Fruit fly (Drosophila melanogaster) whole organism, embryonic: Measurements from ENCODE around the gene Col4a1.
A peak's percentile ranks its signal among the peaks of the same experiment; 100 is the strongest.

ENCODE experiments used
- ATbp ChIP-seq: fragments of 200-800 bp; sonication (Bioruptor generic); optimal IDR thresholded peaks from 2 replicates; lab custom pipeline; 2017; ENCODE audit warnings: missing biosample characterization, mild to moderate bottlenecking, missing genetic modification characterization, missing genetic modification reagents
- Asciz ChIP-seq: fragments of 200-800 bp; sonication (Bioruptor generic); optimal IDR thresholded peaks from 2 replicates; lab custom pipeline; 2017; ENCODE audit warnings: missing biosample characterization, mild to moderate bottlenecking, missing genetic modification characterization, missing genetic modification reagents
- Atf-2 ChIP-seq: fragments of 200-800 bp; sonication (Bioruptor generic); optimal IDR thresholded peaks from 2 replicates; lab custom pipeline; 2016; ENCODE audit warnings: missing biosample characterization, missing genetic modification characterization
- CG10147 ChIP-seq: fragments of 200-800 bp; sonication (Bioruptor generic); optimal IDR thresholded peaks from 2 replicates; lab custom pipeline; 2019; ENCODE audit warnings: missing biosample characterization, mild to moderate bottlenecking, missing genetic modification characterization, moderate library complexity
- CG10543 ChIP-seq: fragments of 200-800 bp; sonication (Bioruptor generic); optimal IDR thresholded peaks from 3 replicates; lab custom pipeline; 2017; ENCODE audit warnings: missing biosample characterization, mild to moderate bottlenecking, missing genetic modification characterization, moderate library complexity
- CG11398 ChIP-seq: fragments of 200-800 bp; sonication (Bioruptor generic); optimal IDR thresholded peaks from 2 replicates; lab custom pipeline; 2016; ENCODE audit warnings: missing biosample characterization, missing genetic modification characterization
- CG11695 ChIP-seq: fragments of 200-800 bp; sonication (Bioruptor generic); IDR thresholded peaks from 3 replicates; pipeline ENCODE4 v1.3.6; 2022; ENCODE audit warnings: missing biosample characterization, missing genetic modification characterization
- CG12744 ChIP-seq: fragments of 200-800 bp; sonication (Bioruptor generic); optimal IDR thresholded peaks from 2 replicates; lab custom pipeline; 2016; ENCODE audit warnings: missing biosample characterization, missing genetic modification characterization
- CG14441 ChIP-seq: fragments of 200-800 bp; sonication (Bioruptor generic); IDR thresholded peaks from 2 replicates; pipeline ENCODE4 v1.3.6; 2022; ENCODE audit warnings: missing biosample characterization, missing genetic modification characterization
- CG2129 ChIP-seq: fragments of 200-800 bp; sonication (Bioruptor generic); IDR thresholded peaks from 2 replicates; pipeline ENCODE4 v1.3.6; 2022; ENCODE audit warnings: missing biosample characterization, missing genetic modification characterization; ENCODE audit not compliant: partially characterized antibody
- CG31365 ChIP-seq: fragments of 200-800 bp; sonication (Bioruptor generic); optimal IDR thresholded peaks from 2 replicates; lab custom pipeline; 2018; ENCODE audit warnings: missing biosample characterization, mild to moderate bottlenecking, missing genetic modification characterization
- CG31441 ChIP-seq: fragments of 200-800 bp; sonication (Bioruptor generic); IDR thresholded peaks from 2 replicates; pipeline ENCODE4 v1.3.6; 2022; ENCODE audit warnings: missing biosample characterization, missing genetic modification characterization
- CG3281 ChIP-seq: fragments of 200-800 bp; sonication (Bioruptor generic); optimal IDR thresholded peaks from 3 replicates; lab custom pipeline; 2017; ENCODE audit warnings: missing biosample characterization, mild to moderate bottlenecking, missing genetic modification characterization
- CG4360 ChIP-seq: fragments of 200-800 bp; sonication (Bioruptor generic); IDR thresholded peaks from 2 replicates; pipeline ENCODE4 v1.3.6; 2022; ENCODE audit warnings: missing biosample characterization, missing genetic modification characterization
- CG6765 ChIP-seq: fragments of 200-800 bp; sonication (Bioruptor generic); optimal IDR thresholded peaks from 3 replicates; lab custom pipeline; 2017; ENCODE audit warnings: missing biosample characterization, mild to moderate bottlenecking, missing genetic modification characterization
- CG8944 ChIP-seq: fragments of 200-800 bp; sonication (Bioruptor generic); optimal IDR thresholded peaks from 3 replicates; lab custom pipeline; 2016; ENCODE audit warnings: missing biosample characterization, missing genetic modification characterization
- CG9609 ChIP-seq: fragments of 200-800 bp; sonication (Bioruptor generic); optimal IDR thresholded peaks from 3 replicates; lab custom pipeline; 2016; ENCODE audit warnings: missing biosample characterization, missing genetic modification characterization
- CG9876 ChIP-seq: fragments of 200-800 bp; sonication (Bioruptor generic); optimal IDR thresholded peaks from 2 replicates; lab custom pipeline; 2016; ENCODE audit warnings: missing biosample characterization, missing genetic modification characterization
- D19A ChIP-seq: fragments of 200-800 bp; optimal IDR thresholded peaks from 3 replicates; lab custom pipeline; 2019; ENCODE audit warnings: missing biosample characterization, mild to moderate bottlenecking, missing genetic modification characterization, moderate library complexity
- Dip3 ChIP-seq: fragments of 200-800 bp; sonication (Bioruptor generic); optimal IDR thresholded peaks from 3 replicates; lab custom pipeline; 2016; ENCODE audit warnings: missing biosample characterization, missing genetic modification characterization
- Doc3 ChIP-seq: fragments of 200-800 bp; sonication (Bioruptor generic); IDR thresholded peaks from 3 replicates; pipeline ENCODE4 v1.3.6; 2022; ENCODE audit warnings: missing biosample characterization, missing genetic modification characterization; ENCODE audit not compliant: partially characterized antibody
- HHEX ChIP-seq: fragments of 200-800 bp; sonication (Bioruptor generic); optimal IDR thresholded peaks from 3 replicates; lab custom pipeline; 2017; ENCODE audit warnings: missing biosample characterization, mild to moderate bottlenecking, missing genetic modification characterization, missing genetic modification reagents
- Hmx ChIP-seq: fragments of 200-800 bp; sonication (Bioruptor generic); optimal IDR thresholded peaks from 2 replicates; lab custom pipeline; 2016; ENCODE audit warnings: missing biosample characterization, missing genetic modification characterization
- Nf-YA ChIP-seq: fragments of 200-800 bp; sonication (Bioruptor generic); IDR thresholded peaks from 2 replicates; pipeline ENCODE4 v1.3.6; 2022; ENCODE audit warnings: missing biosample characterization, missing genetic modification characterization
- Poxn ChIP-seq: fragments of 200-800 bp; sonication (Bioruptor generic); IDR thresholded peaks from 2 replicates; pipeline ENCODE4 v1.3.6; 2022; ENCODE audit warnings: missing biosample characterization, missing genetic modification characterization
- Rx ChIP-seq: fragments of 200-800 bp; sonication (Bioruptor generic); IDR thresholded peaks from 2 replicates; pipeline ENCODE4 v1.3.6; 2022; ENCODE audit warnings: missing biosample characterization, missing genetic modification characterization
- Sox100B ChIP-seq: fragments of 200-800 bp; sonication (Bioruptor generic); optimal IDR thresholded peaks from 3 replicates; lab custom pipeline; 2018; ENCODE audit warnings: missing biosample characterization, mild to moderate bottlenecking, missing genetic modification characterization
- Trl ChIP-seq, 3 experiments: fragments of >200 bp in 2 of 3; fragments of 200-800 bp in 1 of 3; sonication (Bioruptor generic) in 1 of 3; optimal IDR thresholded peaks; 2 replicates in 1 of 3; 3 replicates in 2 of 3; lab custom pipeline; 2016 to 2017; ENCODE audit warnings: missing biosample characterization in 1 of 3, missing genetic modification characterization in 1 of 3
- az2 ChIP-seq: fragments of 200-800 bp; sonication (Bioruptor generic); optimal IDR thresholded peaks from 3 replicates; lab custom pipeline; 2016; ENCODE audit warnings: missing biosample characterization, missing genetic modification characterization
- bbx ChIP-seq: fragments of 200-800 bp; sonication (Bioruptor generic); IDR thresholded peaks from 2 replicates; pipeline ENCODE4 v1.3.6; 2022; ENCODE audit warnings: missing biosample characterization, missing genetic modification characterization; ENCODE audit not compliant: partially characterized antibody
- chif ChIP-seq, 2 experiments: fragments of 200-800 bp; sonication (Bioruptor generic); optimal IDR thresholded peaks; 3 replicates each; lab custom pipeline; 2016; ENCODE audit warnings: missing biosample characterization in 2 of 2, missing genetic modification characterization in 2 of 2
- crol ChIP-seq: fragments of 200-800 bp; sonication (Bioruptor generic); IDR thresholded peaks from 2 replicates; pipeline ENCODE4 v1.3.6; 2022; ENCODE audit warnings: missing biosample characterization, missing genetic modification characterization
- dmrt99B ChIP-seq: fragments of 200-800 bp; sonication (Bioruptor generic); optimal IDR thresholded peaks from 2 replicates; lab custom pipeline; 2018; ENCODE audit warnings: missing biosample characterization, mild to moderate bottlenecking, missing genetic modification characterization, moderate library complexity
- esg ChIP-seq: fragments of 200-800 bp; sonication (Bioruptor generic); conservative IDR thresholded peaks from 2 replicates; pipeline ENCODE4 v1.3.6; 2022; ENCODE audit warnings: missing biosample characterization, missing genetic modification characterization
- hth ChIP-seq: fragments of >200 bp; optimal IDR thresholded peaks from 2 replicates; lab custom pipeline; 2017; ENCODE audit warnings: inconsistent platforms
- kay ChIP-seq: fragments of 200-800 bp; sonication (Bioruptor generic); optimal IDR thresholded peaks from 2 replicates; lab custom pipeline; 2016; ENCODE audit warnings: missing biosample characterization, missing genetic modification characterization
- knrl ChIP-seq: fragments of 200-800 bp; sonication (Bioruptor generic); IDR thresholded peaks from 3 replicates; pipeline ENCODE4 v1.3.6; 2022; ENCODE audit warnings: missing biosample characterization, missing genetic modification characterization; ENCODE audit not compliant: partially characterized antibody
- mirr ChIP-seq: fragments of 200-800 bp; sonication (Bioruptor generic); optimal IDR thresholded peaks from 3 replicates; lab custom pipeline; 2018; ENCODE audit warnings: missing biosample characterization, mild to moderate bottlenecking, missing genetic modification characterization
- sens-2 ChIP-seq: fragments of 200-800 bp; sonication (Bioruptor generic); IDR thresholded peaks from 2 replicates; pipeline ENCODE4 v1.3.6; 2022; ENCODE audit warnings: missing biosample characterization, missing genetic modification characterization
- sim ChIP-seq: fragments of 200-800 bp; sonication (Bioruptor generic); IDR thresholded peaks from 2 replicates; pipeline ENCODE4 v1.3.6; 2022; ENCODE audit warnings: missing biosample characterization, missing genetic modification characterization
- sob ChIP-seq: fragments of 200-800 bp; sonication (Bioruptor generic); IDR thresholded peaks from 2 replicates; pipeline ENCODE4 v1.3.6; 2022; ENCODE audit warnings: missing biosample characterization, missing genetic modification characterization
- vvl ChIP-seq: fragments of 200-800 bp; sonication (Bioruptor generic); IDR thresholded peaks from 2 replicates; pipeline ENCODE4 v1.3.6; 2022; ENCODE audit warnings: missing biosample characterization, missing genetic modification characterization
- zen2 ChIP-seq: fragments of 200-800 bp; sonication (Bioruptor generic); IDR thresholded peaks from 3 replicates; pipeline ENCODE4 v1.3.6; 2022; ENCODE audit warnings: missing biosample characterization, missing genetic modification characterization; ENCODE audit not compliant: partially characterized antibody

The Col4a1 gene

dm6 chr2L:4999389-5000032, 29.9 kb upstream of the Col4a1 start (continued):
- TF ChIP-seq CG11398 (GFP tag; lab: Kevin White, UChicago) (no peak), Atf-2 (GFP tag; lab: Kevin White, UChicago) (peak; percentile 23), CG4360 (no peak), chif (GFP tag; optimal IDR thresholded peaks at IDR 0.05; lab: Kevin White, UChicago) (peak; percentile 50 to 67), Asciz (GFP tag; lab: Kevin White, UChicago) (peak; percentile 52), sob (peak; percentile 71), CG2129 (no peak), CG10543 (GFP tag; lab: Kevin White, UChicago) (no peak), CG9609 (peak; percentile 28), sim (GFP tag; lab: Robert Waterston, UW) (0 out of 2 replicates have a peak, but pooled peaks have one; percentile 41), CG14441 (peak; percentile 78), esg (GFP tag; lab: Robert Waterston, UW) (peak; percentile 70), D19A (tag; lab: Kevin White, UChicago) (no peak), hth (lab: Kevin White, UChicago) (no peak), mirr (GFP tag; lab: Kevin White, UChicago) (peak; percentile 11), Sox100B (peak; percentile 30), dmrt99B (tag; lab: Kevin White, UChicago) (peak; percentile 71), HHEX (GFP tag; lab: Kevin White, UChicago) (peak; percentile 46), Rx (GFP tag; lab: Robert Waterston, UW) (peak; percentile 64), ATbp (GFP tag; lab: Kevin White, UChicago) (peak; percentile 54), CG8944 (peak; percentile 43), CG3281 (GFP tag; lab: Kevin White, UChicago) (peak; percentile 72), knrl (GFP tag; lab: Robert Waterston, UW) (no peak), Doc3 (no peak), sens-2 (GFP tag; lab: Robert Waterston, UW) (peak; percentile 38; the same call in 1 of the 2 replicates), CG10147 (GFP tag; lab: Kevin White, UChicago) (peak; percentile 41), bbx (GFP tag; lab: Robert Waterston, UW) (no peak), CG12744 (GFP tag; lab: Kevin White, UChicago) (no peak), vvl (peak; percentile 90), Nf-YA (GFP tag; lab: Robert Waterston, UW) (no peak), zen2 (GFP tag; lab: Robert Waterston, UW) (no peak), Trl (optimal IDR thresholded peaks at IDR 0.05; lab: Kevin White, UChicago) (no peak), Trl (GFP tag; optimal IDR thresholded peaks at IDR 0.05; lab: Kevin White, UChicago) (peak; percentile 72), Poxn (GFP tag; lab: Robert Waterston, UW) (no peak), CG6765 (GFP tag; lab: Kevin White, UChicago) (peak; percentile 1), Hmx (GFP tag; lab: Kevin White, UChicago) (peak; percentile 26), kay (GFP tag; lab: Kevin White, UChicago) (no peak), CG11695 (GFP tag; lab: Robert Waterston, UW) (peak; percentile 59; the same call in 2 of the 3 replicates), crol (no peak), az2 (peak; percentile 47), CG31365 (tag; lab: Kevin White, UChicago) (no peak), CG31441 (peak; percentile 54; the same call in 1 of the 2 replicates), Dip3 (GFP tag; lab: Kevin White, UChicago) (peak; percentile 62), CG9876 (GFP tag; lab: Kevin White, UChicago) (peak; percentile 18)
